Fruit fly (Drosophila melanogaster): ENCODE measurements around the gene Arfrp1.

The Arfrp1 gene

DNA sequence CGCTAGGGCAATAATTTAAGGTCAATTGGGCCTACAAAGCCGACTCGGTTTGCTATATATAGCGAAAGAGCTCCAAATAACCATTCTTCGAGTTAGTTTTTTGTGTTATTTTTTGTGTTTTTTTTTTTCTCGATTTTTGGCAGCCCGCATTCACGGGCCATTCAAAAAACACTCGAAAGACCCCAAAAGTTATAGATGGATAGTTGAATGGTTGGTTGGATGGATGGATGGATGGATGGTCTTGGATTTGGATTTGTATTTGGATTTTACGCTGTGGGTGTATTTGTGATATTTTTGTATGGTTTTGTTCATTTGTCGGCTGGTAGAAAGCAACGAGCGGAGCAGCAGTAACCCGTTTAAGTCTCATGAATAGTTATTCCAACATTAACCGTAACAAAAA is 42.8 kb upstream of the Arfrp1 start:
- TF ChIP-seq CG14655 (GFP tag; optimal IDR thresholded peaks at IDR 0.05) = no peak
- no peak for TF ChIP-seq CG8301 (tag; optimal IDR thresholded peaks at IDR 0.05)
- TF ChIP-seq rn (GFP tag; IDR thresholded peaks at IDR 0.05) = no peak
- no peak for TF ChIP-seq fd96Ca (GFP tag; IDR thresholded peaks at IDR 0.05)
- no peak for TF ChIP-seq CG17806 (tag; optimal IDR thresholded peaks at IDR 0.05)

- TF ChIP-seq CG8159 (tag; optimal IDR thresholded peaks at IDR 0.05) = peak; percentile 81
- peak; percentile 60 for TF ChIP-seq rn (GFP tag; IDR thresholded peaks at IDR 0.05)
- TF ChIP-seq EcR (GFP tag; optimal IDR thresholded peaks at IDR 0.05) = peak; percentile 56
- peak; percentile 87 for TF ChIP-seq CG4496 (GFP tag; IDR thresholded peaks at IDR 0.05)
- peak; percentile 65; the same call in 2 of the 3 replicates for TF ChIP-seq fd96Ca (GFP tag; IDR thresholded peaks at IDR 0.05)
- TF ChIP-seq CG17806 (tag; optimal IDR thresholded peaks at IDR 0.05) = peak; percentile 72
- peak; percentile 62 for TF ChIP-seq D1 (tag; optimal IDR thresholded peaks at IDR 0.05)
- peak; percentile 28 for TF ChIP-seq gl (tag; optimal IDR thresholded peaks at IDR 0.05)
- peak; percentile 79 for TF ChIP-seq Pif1B (GFP tag; optimal IDR thresholded peaks at IDR 0.05)
- peak; percentile 42 for TF ChIP-seq CG13204 (GFP tag; optimal IDR thresholded peaks at IDR 0.05)
- TF ChIP-seq CG32121 (GFP tag; IDR thresholded peaks at IDR 0.05) = peak; percentile 85
- peak; percentile 59 for TF ChIP-seq CG8301 (tag; optimal IDR thresholded peaks at IDR 0.05)
- peak; percentile 77 for TF ChIP-seq CG15710 (tag; optimal IDR thresholded peaks at IDR 0.05)
- TF ChIP-seq CG14655 (GFP tag; optimal IDR thresholded peaks at IDR 0.05) = peak; percentile 65
- peak; percentile 75 for TF ChIP-seq Pif1A (GFP tag; optimal IDR thresholded peaks at IDR 0.05)
- peak; percentile 55; the same call in 1 of the 2 replicates for TF ChIP-seq CG12605 (GFP tag; IDR thresholded peaks at IDR 0.05)
- peak; percentile 56 for TF ChIP-seq CG34367 (tag; optimal IDR thresholded peaks at IDR 0.05)
- TF ChIP-seq CG9948 (tag; optimal IDR thresholded peaks at IDR 0.05) = peak; percentile 60
- peak; percentile 80 for TF ChIP-seq Snoo (tag; optimal IDR thresholded peaks at IDR 0.05)
- TF ChIP-seq CG10348 (GFP tag; IDR thresholded peaks at IDR 0.05) = no peak
- peak; percentile 81 for TF ChIP-seq Ets98B (GFP tag; IDR thresholded peaks at IDR 0.05)
Measured at dm6 chrX:9066802-9067489, 39.9 kb upstream of the Arfrp1 start.

DNA sequence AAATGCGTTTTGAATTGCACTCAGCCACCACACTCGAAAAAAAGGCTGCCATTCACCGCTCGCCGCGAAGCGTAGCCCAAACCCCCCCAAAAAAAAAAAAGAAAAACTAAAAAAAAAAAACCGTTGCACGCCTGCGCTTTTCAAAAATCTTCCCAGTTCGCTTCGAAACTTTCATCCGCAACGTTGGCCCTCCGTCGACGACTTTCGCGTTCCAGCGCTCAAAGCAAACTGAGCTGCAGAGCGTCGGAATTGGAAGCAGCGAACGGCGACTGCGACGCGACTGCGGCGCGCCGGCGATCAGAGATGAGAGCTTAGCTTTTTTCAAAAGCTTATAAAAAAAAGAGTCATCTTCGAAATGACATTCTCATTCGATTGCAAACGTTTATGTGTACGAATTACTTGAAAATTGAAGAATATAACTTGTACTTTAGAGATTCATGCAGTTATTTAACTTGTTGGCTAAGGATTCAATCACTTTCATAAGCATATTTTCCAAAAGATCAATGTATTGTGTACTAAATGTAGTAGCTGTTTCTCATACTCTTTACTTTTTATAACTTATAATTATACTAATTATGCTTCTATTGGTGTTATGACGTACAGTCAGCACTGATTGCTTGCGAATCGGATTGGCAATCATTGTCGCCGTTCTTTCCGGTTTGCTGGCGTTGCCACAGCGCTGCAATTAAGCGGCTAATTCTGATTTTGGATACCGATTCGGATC is 39.0 kb upstream of the Arfrp1 start, which contains the start of gene CG15365:
CG15365 (minus strand) TSS at position 230 of the 724 bp plus-strand sequence.
- TF ChIP-seq CG8159 (tag; optimal IDR thresholded peaks at IDR 0.05) (peak; percentile 16), CG13204 (GFP tag; optimal IDR thresholded peaks at IDR 0.05) (no peak), Ets98B (GFP tag; IDR thresholded peaks at IDR 0.05) (peak; percentile 20; the same call in 1 of the 2 replicates), gl (tag; optimal IDR thresholded peaks at IDR 0.05) (no peak), fd96Ca (GFP tag; IDR thresholded peaks at IDR 0.05) (peak; percentile 26; the same call in 1 of the 3 replicates), Pif1A (GFP tag; optimal IDR thresholded peaks at IDR 0.05) (peak; percentile 9), CG17806 (tag; optimal IDR thresholded peaks at IDR 0.05) (no peak), CG12605 (GFP tag; IDR thresholded peaks at IDR 0.05) (no peak), CG14655 (GFP tag; optimal IDR thresholded peaks at IDR 0.05) (peak; percentile 18), EcR (GFP tag; optimal IDR thresholded peaks at IDR 0.05) (no peak), CG32121 (GFP tag; IDR thresholded peaks at IDR 0.05) (peak; percentile 9; the same call in 1 of the 2 replicates), CG34367 (tag; optimal IDR thresholded peaks at IDR 0.05) (peak; percentile 37), CG9948 (tag; optimal IDR thresholded peaks at IDR 0.05) (no peak), CG10348 (GFP tag; IDR thresholded peaks at IDR 0.05) (no peak), Snoo (tag; optimal IDR thresholded peaks at IDR 0.05) (no peak), Pif1B (GFP tag; optimal IDR thresholded peaks at IDR 0.05) (peak; percentile 6), CG8301 (tag; optimal IDR thresholded peaks at IDR 0.05) (no peak), CG4496 (GFP tag; IDR thresholded peaks at IDR 0.05) (peak; percentile 52; the same call in 1 of the 3 replicates), CG15710 (tag; optimal IDR thresholded peaks at IDR 0.05) (peak; percentile 32), D1 (tag; optimal IDR thresholded peaks at IDR 0.05) (no peak), rn (GFP tag; IDR thresholded peaks at IDR 0.05) (no peak)

- peak; percentile 92 for TF ChIP-seq CG4496 (GFP tag; IDR thresholded peaks at IDR 0.05)
- no peak for TF ChIP-seq Snoo (tag; optimal IDR thresholded peaks at IDR 0.05)
- peak; percentile 37 for TF ChIP-seq CG9948 (tag; optimal IDR thresholded peaks at IDR 0.05)
- peak; percentile 75 for TF ChIP-seq CG12605 (GFP tag; IDR thresholded peaks at IDR 0.05)
- TF ChIP-seq CG34367 (tag; optimal IDR thresholded peaks at IDR 0.05) = peak; percentile 75
- TF ChIP-seq CG8159 (tag; optimal IDR thresholded peaks at IDR 0.05) = peak; percentile 75
- peak; percentile 55 for TF ChIP-seq CG32121 (GFP tag; IDR thresholded peaks at IDR 0.05)
- peak; percentile 64 for TF ChIP-seq CG17806 (tag; optimal IDR thresholded peaks at IDR 0.05)
- TF ChIP-seq CG14655 (GFP tag; optimal IDR thresholded peaks at IDR 0.05) = peak; percentile 76
- TF ChIP-seq Ets98B (GFP tag; IDR thresholded peaks at IDR 0.05) = peak; percentile 83
- peak; percentile 63 for TF ChIP-seq Pif1B (GFP tag; optimal IDR thresholded peaks at IDR 0.05)
- peak; percentile 55; the same call in 1 of the 2 replicates for TF ChIP-seq rn (GFP tag; IDR thresholded peaks at IDR 0.05)
- TF ChIP-seq CG15710 (tag; optimal IDR thresholded peaks at IDR 0.05) = peak; percentile 68
- TF ChIP-seq EcR (GFP tag; optimal IDR thresholded peaks at IDR 0.05) = peak; percentile 6
- peak; percentile 74 for TF ChIP-seq CG8301 (tag; optimal IDR thresholded peaks at IDR 0.05)
- TF ChIP-seq CG13204 (GFP tag; optimal IDR thresholded peaks at IDR 0.05) = peak; percentile 44
- peak; percentile 67 for TF ChIP-seq Pif1A (GFP tag; optimal IDR thresholded peaks at IDR 0.05)
- TF ChIP-seq D1 (tag; optimal IDR thresholded peaks at IDR 0.05) = no peak
- peak; percentile 88 for TF ChIP-seq fd96Ca (GFP tag; IDR thresholded peaks at IDR 0.05)
- peak; percentile 63 for TF ChIP-seq gl (tag; optimal IDR thresholded peaks at IDR 0.05)
- TF ChIP-seq CG10348 (GFP tag; IDR thresholded peaks at IDR 0.05) = no peak
Measured at dm6 chrX:9068822-9069221, 38.0 kb upstream of the Arfrp1 start.

DNA sequence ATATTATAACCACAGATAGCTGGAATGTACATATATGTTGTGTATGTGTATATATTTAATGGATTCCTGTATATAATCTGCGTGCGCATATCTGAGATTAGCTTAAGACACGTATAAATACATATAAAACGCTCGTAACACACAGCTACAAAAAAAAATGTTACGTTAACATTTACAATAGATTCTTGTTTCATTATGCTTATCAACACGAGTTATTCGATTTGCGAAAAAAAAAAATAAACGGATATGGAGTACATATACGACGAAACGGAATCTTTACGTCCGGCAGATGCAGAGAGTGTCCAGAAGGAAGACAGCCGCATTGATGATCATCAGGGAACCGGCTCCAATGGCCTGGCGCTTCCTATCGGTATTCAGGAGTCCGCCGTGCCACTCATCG is 35.6 kb upstream of the Arfrp1 start, which contains the start of gene CG10970:
CG10970 (minus strand) TSS at position 101 of the 400 bp plus-strand sequence.
- no peak for TF ChIP-seq CG12605 (GFP tag; IDR thresholded peaks at IDR 0.05)
- no peak for TF ChIP-seq D1 (tag; optimal IDR thresholded peaks at IDR 0.05)
- TF ChIP-seq Ets98B (GFP tag; IDR thresholded peaks at IDR 0.05) = no peak
- TF ChIP-seq CG8159 (tag; optimal IDR thresholded peaks at IDR 0.05) = no peak
- no peak for TF ChIP-seq CG10348 (GFP tag; IDR thresholded peaks at IDR 0.05)
- no peak for TF ChIP-seq Snoo (tag; optimal IDR thresholded peaks at IDR 0.05)
- TF ChIP-seq gl (tag; optimal IDR thresholded peaks at IDR 0.05) = no peak
- TF ChIP-seq CG17806 (tag; optimal IDR thresholded peaks at IDR 0.05) = no peak
- no peak for TF ChIP-seq CG32121 (GFP tag; IDR thresholded peaks at IDR 0.05)
- TF ChIP-seq CG13204 (GFP tag; optimal IDR thresholded peaks at IDR 0.05) = no peak

Data from whole organism, pupa.